Fruit fly (Drosophila melanogaster) whole organism, prepupa: ENCODE results near the gene strat.

Experiments
- CG10631 ChIP-seq: fragments of 200-800 bp; sonication (Bioruptor generic); optimal IDR thresholded peaks from 2 replicates; lab custom pipeline; 2016; ENCODE audit warnings: missing biosample characterization, missing genetic modification characterization
- CG11762 ChIP-seq: fragments of 200-800 bp; sonication (Bioruptor generic); optimal IDR thresholded peaks from 3 replicates; lab custom pipeline; 2016; ENCODE audit warnings: missing biosample characterization, missing genetic modification characterization; ENCODE audit not compliant: insufficient read depth
- CG11902 ChIP-seq: fragments of 200-800 bp; sonication (Bioruptor generic); optimal IDR thresholded peaks from 3 replicates; lab custom pipeline; 2016; ENCODE audit warnings: missing biosample characterization, missing genetic modification characterization
- CG15336 ChIP-seq: fragments of 200-800 bp; sonication (Bioruptor generic); IDR thresholded peaks from 2 replicates; pipeline ENCODE4 v1.3.6; 2022; ENCODE audit warnings: missing biosample characterization, missing genetic modification characterization
- CG1621 ChIP-seq: fragments of 200-800 bp; sonication (Bioruptor generic); optimal IDR thresholded peaks from 3 replicates; lab custom pipeline; 2018; ENCODE audit warnings: missing biosample characterization, mild to moderate bottlenecking, missing genetic modification characterization
- CG3032 ChIP-seq: fragments of 200-800 bp; optimal IDR thresholded peaks from 2 replicates; lab custom pipeline; 2019; ENCODE audit warnings: missing biosample characterization, mild to moderate bottlenecking, missing genetic modification characterization, moderate library complexity
- CG32006 ChIP-seq: fragments of 200-800 bp; sonication (Bioruptor generic); optimal IDR thresholded peaks from 3 replicates; lab custom pipeline; 2017; ENCODE audit warnings: missing biosample characterization, mild to moderate bottlenecking, missing genetic modification characterization
- CG34406 ChIP-seq: fragments of 200-800 bp; sonication (Bioruptor generic); optimal IDR thresholded peaks from 3 replicates; lab custom pipeline; 2016; ENCODE audit warnings: missing biosample characterization, missing genetic modification characterization
- CG6276 ChIP-seq: fragments of 200-800 bp; sonication (Bioruptor generic); optimal IDR thresholded peaks from 2 replicates; lab custom pipeline; 2017; ENCODE audit warnings: missing biosample characterization, mild to moderate bottlenecking, missing genetic modification characterization
- CG9139 ChIP-seq: fragments of 200-800 bp; sonication (Bioruptor generic); optimal IDR thresholded peaks from 3 replicates; lab custom pipeline; 2017; ENCODE audit warnings: missing biosample characterization, mild to moderate bottlenecking, missing genetic modification characterization
- Eip78C ChIP-seq: fragments of 200-800 bp; sonication (Bioruptor generic); peaks from one replicate; lab custom pipeline; 2016; ENCODE audit warnings: missing biosample characterization, missing genetic modification characterization
- Eip93F ChIP-seq: fragments of 200-800 bp; sonication (Bioruptor generic); optimal IDR thresholded peaks from 2 replicates; lab custom pipeline; 2016; ENCODE audit warnings: missing biosample characterization, mild to moderate bottlenecking, missing genetic modification characterization
- Ets96B ChIP-seq: fragments of 200-800 bp; optimal IDR thresholded peaks from 2 replicates; lab custom pipeline; 2019; ENCODE audit warnings: missing biosample characterization, mild to moderate bottlenecking, missing genetic modification characterization, moderate library complexity
- Gug ChIP-seq: fragments of 200-800 bp; sonication (Bioruptor generic); IDR thresholded peaks from 2 replicates; pipeline ENCODE4 v1.3.6; 2022; ENCODE audit warnings: missing biosample characterization, missing genetic modification characterization
- Hr38 ChIP-seq: sonication (Bioruptor generic); optimal IDR thresholded peaks from 2 replicates; lab custom pipeline; 2016; ENCODE audit warnings: missing biosample characterization, missing genetic modification characterization
- Met ChIP-seq: fragments of 200-800 bp; sonication (Bioruptor generic); optimal IDR thresholded peaks from 3 replicates; lab custom pipeline; 2016; ENCODE audit warnings: missing biosample characterization, missing genetic modification characterization
- Sox102F ChIP-seq: fragments of 200-800 bp; sonication (Bioruptor generic); optimal IDR thresholded peaks from 2 replicates; lab custom pipeline; 2016; ENCODE audit warnings: missing biosample characterization, mild to moderate bottlenecking, missing genetic modification characterization
- cyc ChIP-seq: fragments of 200-800 bp; sonication (Bioruptor generic); optimal IDR thresholded peaks from 3 replicates; lab custom pipeline; 2016; ENCODE audit warnings: missing biosample characterization, missing genetic modification characterization
- dac ChIP-seq: fragments of 200-800 bp; sonication (Bioruptor generic); optimal IDR thresholded peaks from 2 replicates; lab custom pipeline; 2017; ENCODE audit warnings: missing biosample characterization, mild to moderate bottlenecking, missing genetic modification characterization
- esn ChIP-seq: fragments of 200-800 bp; sonication (Bioruptor generic); optimal IDR thresholded peaks from 2 replicates; lab custom pipeline; 2016; ENCODE audit warnings: missing biosample characterization, mild to moderate bottlenecking, missing genetic modification characterization, moderate library complexity
- fkh ChIP-seq: fragments of 200-800 bp; sonication (Bioruptor generic); optimal IDR thresholded peaks from 3 replicates; lab custom pipeline; 2017; ENCODE audit warnings: missing biosample characterization, mild to moderate bottlenecking, missing genetic modification characterization, moderate library complexity
- lz ChIP-seq: fragments of 200-800 bp; sonication (Bioruptor generic); optimal IDR thresholded peaks from 3 replicates; lab custom pipeline; 2016; ENCODE audit warnings: missing biosample characterization, missing genetic modification characterization
- net ChIP-seq: fragments of 200-800 bp; sonication (Bioruptor generic); optimal IDR thresholded peaks from 3 replicates; lab custom pipeline; 2016; ENCODE audit warnings: missing biosample characterization, missing genetic modification characterization
- svp ChIP-seq: fragments of 200-800 bp; sonication (Bioruptor generic); peaks from one replicate; lab custom pipeline; 2016; ENCODE audit warnings: missing biosample characterization, missing genetic modification characterization
- topi ChIP-seq: fragments of 200-800 bp; sonication (Bioruptor generic); optimal IDR thresholded peaks from 3 replicates; lab custom pipeline; 2016; ENCODE audit warnings: missing biosample characterization, missing genetic modification characterization
- vri ChIP-seq: fragments of 200-800 bp; sonication (Bioruptor generic); optimal IDR thresholded peaks from 3 replicates; lab custom pipeline; 2016; ENCODE audit warnings: missing biosample characterization, mild to moderate bottlenecking, missing genetic modification characterization

strat gene

DNA sequence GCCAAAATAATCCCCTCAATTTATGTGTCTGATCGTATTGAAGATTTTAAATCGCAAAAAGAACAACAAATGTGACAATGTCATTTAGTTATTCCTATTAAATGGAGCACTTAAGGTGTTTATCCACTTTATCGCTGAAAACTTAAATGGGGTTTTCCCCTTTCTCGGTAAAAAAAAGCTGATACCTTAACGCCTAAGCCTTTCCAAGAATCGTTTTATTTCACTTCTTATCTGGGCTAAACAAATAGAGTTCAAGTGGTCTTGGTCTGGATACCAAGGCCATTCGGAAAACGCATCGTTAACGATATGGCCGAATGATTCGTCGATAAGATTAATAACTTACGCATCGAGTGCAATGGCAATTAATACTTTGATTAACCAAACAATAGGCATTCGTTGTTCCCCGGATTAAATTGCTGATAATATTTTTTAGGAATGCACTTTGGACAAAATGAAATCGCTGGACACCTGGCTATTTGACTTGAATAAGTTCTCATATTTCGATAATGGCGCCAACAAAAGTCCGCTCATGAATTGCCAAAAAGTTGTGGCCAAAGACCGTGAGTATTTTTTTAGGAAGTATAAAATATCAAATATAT is 19.7 kb downstream of the strat start:
- TF ChIP-seq dac (GFP tag; lab: Kevin White, UChicago) = no peak

DNA sequence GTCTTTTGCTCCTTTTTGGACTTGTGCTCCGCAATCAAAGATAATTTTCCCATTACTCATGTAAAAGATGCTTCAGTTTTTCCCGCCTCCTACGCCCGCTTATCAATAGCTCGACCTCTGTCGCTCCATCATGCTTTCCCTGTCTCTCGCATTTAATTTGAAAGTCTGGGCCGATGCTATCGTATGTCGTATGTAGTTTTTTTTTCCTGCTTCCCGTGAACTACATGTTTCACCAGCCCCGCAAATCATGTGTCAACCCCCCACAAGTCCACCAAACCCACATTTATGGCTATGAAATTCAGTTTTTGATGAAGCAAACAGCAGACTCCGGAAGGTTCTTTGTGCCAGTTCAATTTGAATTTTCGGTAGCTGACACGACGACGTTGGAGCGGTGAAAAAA is 22.3 kb downstream of the strat start, which contains the start of gene CG14273:
TSS of gene CG14273 (plus strand) at position 301 of the 400 bp plus-strand sequence.
- TF ChIP-seq lz (GFP tag; lab: Kevin White, UChicago) (no peak), Gug (GFP tag; lab: Robert Waterston, UW) (no peak), Sox102F (GFP tag; lab: Kevin White, UChicago) (no peak), CG9139 (no peak), net (GFP tag; lab: Kevin White, UChicago) (no peak), CG3032 (tag; lab: Kevin White, UChicago) (no peak), svp (GFP tag; lab: Kevin White, UChicago) (no peak), Ets96B (no peak), esn (GFP tag; lab: Kevin White, UChicago) (no peak), CG10631 (no peak), CG32006 (GFP tag; lab: Kevin White, UChicago) (no peak), CG6276 (GFP tag; lab: Kevin White, UChicago) (no peak), vri (GFP tag; lab: Kevin White, UChicago) (no peak)

DNA sequence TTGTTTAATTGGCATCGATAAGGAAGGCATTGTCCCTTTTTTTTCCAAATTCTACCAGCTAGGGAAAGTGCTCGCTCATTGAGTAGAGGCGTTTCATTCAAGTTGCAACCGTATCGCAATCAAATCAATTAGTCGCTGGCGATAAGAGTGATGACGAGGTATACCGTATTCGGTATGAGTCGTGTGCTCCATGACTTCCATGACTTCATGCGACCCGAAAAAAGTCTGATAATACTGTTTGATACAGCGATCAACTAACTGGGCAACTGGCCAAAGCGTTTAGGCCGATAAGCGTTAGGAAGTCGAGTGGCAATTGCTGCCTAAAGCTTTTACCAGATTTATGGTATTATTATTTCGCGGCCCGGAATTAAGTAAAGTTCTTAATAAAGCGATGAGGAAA is 24.4 kb downstream of the strat start:
- TF ChIP-seq svp (GFP tag; lab: Kevin White, UChicago) (peak; percentile 84), Hr38 (no peak), vri (GFP tag; lab: Kevin White, UChicago) (peak; percentile 70)

DNA sequence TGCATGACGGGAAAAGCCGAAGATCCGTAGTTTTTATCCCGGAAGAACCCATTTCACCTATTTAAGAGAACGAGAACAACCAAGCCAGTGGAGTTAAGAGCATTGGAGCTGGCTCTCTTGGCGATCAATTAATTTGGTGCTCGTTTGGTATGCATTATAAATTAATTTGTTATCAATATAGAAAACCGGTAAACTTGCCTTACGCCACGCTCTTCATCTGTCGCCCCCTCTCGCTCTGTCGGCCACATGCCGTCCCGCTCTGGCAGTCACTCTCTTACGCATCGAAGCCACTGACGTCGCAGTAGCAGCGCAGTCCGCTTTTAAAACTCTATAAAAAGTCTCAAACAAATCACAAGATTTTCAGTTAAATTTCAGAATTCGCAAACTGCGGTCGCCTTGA is 26.1 kb downstream of the strat start, which contains the start of gene CG7778:
TSS of gene CG7778 (plus strand) at position 361 of the 400 bp plus-strand sequence.
- peak; percentile 0 for TF ChIP-seq Eip78C
- no peak for TF ChIP-seq Eip93F (GFP tag; lab: Kevin White, UChicago)
- TF ChIP-seq net (GFP tag; lab: Kevin White, UChicago) = no peak
- no peak for TF ChIP-seq CG1621 (tag; lab: Kevin White, UChicago)

DNA sequence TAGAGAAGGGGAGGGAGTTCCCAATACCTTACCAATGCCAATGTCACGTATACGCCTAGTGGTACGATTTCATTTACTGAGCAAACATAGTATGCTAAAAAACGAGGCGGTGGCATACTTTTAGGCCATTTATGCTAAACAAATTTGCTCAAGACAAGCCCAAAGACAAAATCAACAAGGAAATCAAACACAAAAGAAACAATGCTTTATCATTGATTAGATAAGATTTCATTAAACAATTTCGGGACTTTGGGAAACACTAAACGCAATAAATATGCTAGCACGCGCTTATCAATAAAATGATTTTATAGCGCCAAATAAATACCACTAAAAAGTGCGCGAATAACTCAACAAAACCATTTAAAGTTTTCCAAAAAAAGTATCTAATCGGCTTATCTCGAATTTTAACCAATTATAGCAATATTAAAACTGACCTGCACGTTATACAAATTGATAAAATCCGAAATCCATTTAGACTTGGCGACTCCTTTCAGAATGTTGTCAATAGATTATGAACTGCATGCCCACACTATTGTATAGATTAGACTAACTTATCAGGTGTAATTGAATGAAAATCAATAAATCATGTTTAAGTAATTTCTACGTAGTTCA is 30.5 kb downstream of the strat start:
- TF ChIP-seq CG32006 (GFP tag; lab: Kevin White, UChicago) (no peak), CG11902 (no peak), CG15336 (no peak), vri (GFP tag; lab: Kevin White, UChicago) (peak; percentile 28), fkh (GFP tag; lab: Kevin White, UChicago) (peak; percentile 74)

DNA sequence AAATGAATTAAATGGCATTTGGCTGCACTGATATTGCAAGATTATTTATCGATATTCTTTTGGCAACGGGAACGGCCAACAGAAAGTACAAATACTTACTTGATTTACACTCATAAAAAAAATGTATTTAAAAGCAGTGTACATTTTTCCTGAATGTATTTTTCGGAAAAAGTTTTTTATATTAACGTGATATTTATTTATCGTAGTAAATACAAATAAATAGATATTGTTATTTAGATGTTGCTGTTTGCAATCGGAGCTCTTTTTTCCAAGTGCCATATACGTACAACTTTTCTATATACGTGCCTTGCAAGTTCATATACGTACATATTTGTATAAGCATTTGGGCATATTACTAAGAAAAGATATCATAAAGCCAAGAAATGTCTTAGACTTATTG is 31.2 kb downstream of the strat start:
- TF ChIP-seq CG32006 (GFP tag; lab: Kevin White, UChicago) = no peak
- peak; percentile 31 for TF ChIP-seq Met (GFP tag; lab: Kevin White, UChicago)
- TF ChIP-seq CG6276 (GFP tag; lab: Kevin White, UChicago) = no peak
- peak; percentile 26 for TF ChIP-seq topi (GFP tag; lab: Kevin White, UChicago)
- no peak for TF ChIP-seq Gug (GFP tag; lab: Robert Waterston, UW)
- peak; percentile 21 for TF ChIP-seq cyc
- TF ChIP-seq svp (GFP tag; lab: Kevin White, UChicago) = peak; percentile 51

DNA sequence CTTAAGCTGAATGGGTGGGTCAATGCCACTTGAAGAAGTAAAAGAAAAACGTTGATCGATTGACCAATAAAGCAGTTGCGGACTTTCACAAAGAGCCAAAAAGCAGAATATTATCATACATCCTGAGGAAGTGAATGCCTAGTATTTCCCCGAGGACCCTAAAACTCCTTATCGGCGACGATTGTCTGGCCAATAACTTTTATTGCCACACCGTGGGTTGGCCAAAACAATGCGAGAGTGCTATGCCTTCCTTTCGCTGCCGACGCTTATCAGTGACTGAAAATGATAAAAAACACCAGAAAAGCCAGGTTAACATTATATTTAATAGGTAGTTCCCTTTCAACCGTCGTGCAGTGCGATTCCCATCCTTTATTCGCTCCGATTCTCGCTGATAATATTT is 31.7 kb downstream of the strat start, which contains the start of gene Mur29B:
TSS of gene Mur29B (plus strand) at position 324 of the 400 bp plus-strand sequence.
- TF ChIP-seq CG3032 (tag; lab: Kevin White, UChicago) (no peak), fkh (GFP tag; lab: Kevin White, UChicago) (no peak), Met (GFP tag; lab: Kevin White, UChicago) (no peak), CG34406 (GFP tag; lab: Kevin White, UChicago) (no peak), vri (GFP tag; lab: Kevin White, UChicago) (peak; percentile 50), CG11762 (no peak), CG9139 (no peak)
- TF ChIP-seq, all 60 proteins: peak for 1
